Worm (Caenorhabditis elegans): ENCODE data around the gene ZK899.6.
A peak's percentile ranks its signal among the peaks of the same experiment; 100 is the strongest.

ZK899.6 gene

ce11 chrX:9443871-9444270 lies 19.3 kb upstream of the ZK899.6 start:
- TF ChIP-seq ceh-16 (tag; optimal IDR thresholded peaks at IDR 0.05) (no peak), alr-1 (tag; optimal IDR thresholded peaks at IDR 0.05) (no peak), elt-1 (tag; optimal IDR thresholded peaks at IDR 0.05) (no peak), unc-39 (tag; optimal IDR thresholded peaks at IDR 0.05) (no peak)

- TF ChIP-seq fos-1 (tag; optimal IDR thresholded peaks at IDR 0.05), result peak; percentile 96
- no peak for TF ChIP-seq ZK546.5 (tag; optimal IDR thresholded peaks at IDR 0.05)
- TF ChIP-seq nhr-25 (tag; optimal IDR thresholded peaks at IDR 0.05), result peak; percentile 6
- TF ChIP-seq lsy-2 (tag; optimal IDR thresholded peaks at IDR 0.05), result no peak
- no peak for TF ChIP-seq unc-39 (tag; optimal IDR thresholded peaks at IDR 0.05)
- TF ChIP-seq zag-1 (tag; optimal IDR thresholded peaks at IDR 0.05), result no peak
- no peak for TF ChIP-seq ztf-4 (tag; optimal IDR thresholded peaks at IDR 0.05)
Observed at ce11 chrX:9446177-9446694, 16.9 kb upstream of the ZK899.6 start, which contains the start of gene ZK899.1. Gene ZK899.1 (plus strand): TSS chrX:9446644.

ce11 chrX:9449330-9449729 lies 13.8 kb upstream of the ZK899.6 start, which contains the start of gene ZK899.7:
Gene ZK899.7 (minus strand): TSS chrX:9449430.
- TF ChIP-seq nhr-237 (tag; optimal IDR thresholded peaks at IDR 0.05) (no peak), zag-1 (tag; optimal IDR thresholded peaks at IDR 0.05) (no peak), crh-2 (tag; optimal IDR thresholded peaks at IDR 0.05) (no peak), unc-62 (GFP tag; optimal IDR thresholded peaks at IDR 0.05) (no peak), elt-3 (tag; optimal IDR thresholded peaks at IDR 0.05) (no peak), snpc-4 (tag; optimal IDR thresholded peaks at IDR 0.05) (no peak), nhr-23 (tag; optimal IDR thresholded peaks at IDR 0.05) (no peak), alr-1 (tag; optimal IDR thresholded peaks at IDR 0.05) (no peak), lsy-2 (tag; optimal IDR thresholded peaks at IDR 0.05) (no peak), nhr-77 (tag; optimal IDR thresholded peaks at IDR 0.05) (no peak), aly-2 (tag; optimal IDR thresholded peaks at IDR 0.05) (no peak), fos-1 (tag; optimal IDR thresholded peaks at IDR 0.05) (no peak), Y55F3AM.14 (GFP tag; optimal IDR thresholded peaks at IDR 0.05) (no peak), ztf-1 (GFP tag; conservative IDR thresholded peaks at IDR 0.05) (no peak), skn-1 (tag; optimal IDR thresholded peaks at IDR 0.05) (no peak), mdl-1 (tag; optimal IDR thresholded peaks at IDR 0.05) (no peak), unc-55 (GFP tag; optimal IDR thresholded peaks at IDR 0.05) (no peak)

DNA sequence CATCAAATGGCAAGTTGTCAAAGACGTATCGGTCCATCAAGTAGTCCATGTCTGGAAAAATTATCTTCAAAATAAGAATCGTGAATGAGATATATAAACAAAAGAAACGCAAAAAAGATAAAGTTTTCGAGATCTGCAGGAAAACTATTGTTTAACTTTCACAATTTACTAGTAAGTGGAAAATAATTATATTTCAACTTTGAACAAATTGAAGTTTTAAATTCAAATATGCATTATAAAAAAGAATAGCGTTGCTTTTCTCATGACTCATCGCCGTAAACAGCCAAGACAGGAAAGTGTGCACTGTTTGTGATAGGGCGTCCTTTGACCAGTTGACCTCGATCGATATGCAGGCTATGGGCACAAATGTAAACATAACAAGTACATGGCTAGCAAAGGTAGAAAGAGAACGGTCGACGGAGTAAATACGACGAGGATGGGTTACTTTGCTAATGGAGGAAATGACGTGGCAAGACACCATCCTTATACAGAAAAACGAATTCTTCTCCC lies 11.1 kb upstream of the ZK899.6 start, which contains the start of gene ZK899.2:
Gene ZK899.2, minus strand, starts transcription at position 51 of the 510 bp plus-strand sequence.
- TF ChIP-seq sem-4 (tag; optimal IDR thresholded peaks at IDR 0.05) (no peak), alr-1 (tag; optimal IDR thresholded peaks at IDR 0.05) (no peak), ama-1 (optimal IDR thresholded peaks at IDR 0.05) (no peak), nhr-77 (tag; optimal IDR thresholded peaks at IDR 0.05) (no peak), nhr-10 (tag; optimal IDR thresholded peaks at IDR 0.05) (no peak), skn-1 (tag; optimal IDR thresholded peaks at IDR 0.05) (no peak), snpc-4 (tag; optimal IDR thresholded peaks at IDR 0.05) (no peak), F13H6.1 (tag; optimal IDR thresholded peaks at IDR 0.05) (no peak), nhr-11 (tag; optimal IDR thresholded peaks at IDR 0.05) (no peak), C34F6.9 (tag; optimal IDR thresholded peaks at IDR 0.05) (no peak), nhr-21 (tag; optimal IDR thresholded peaks at IDR 0.05) (no peak), nhr-6 (tag; optimal IDR thresholded peaks at IDR 0.05) (no peak), fos-1 (tag; optimal IDR thresholded peaks at IDR 0.05) (no peak), lin-11 (tag; optimal IDR thresholded peaks at IDR 0.05) (no peak), R02D3.7 (tag; optimal IDR thresholded peaks at IDR 0.05) (no peak), lin-13 (GFP tag; optimal IDR thresholded peaks at IDR 0.05) (no peak), ZK546.5 (tag; optimal IDR thresholded peaks at IDR 0.05) (no peak)

ce11 chrX:9452483-9453198 lies 10.5 kb upstream of the ZK899.6 start, which contains the start of gene ZK899.3:
Gene ZK899.3 (plus strand): TSS chrX:9453148.
- TF ChIP-seq sem-4 (tag; optimal IDR thresholded peaks at IDR 0.05) (no peak), nhr-23 (tag; optimal IDR thresholded peaks at IDR 0.05) (no peak), lin-39 (tag; optimal IDR thresholded peaks at IDR 0.05) (no peak), nhr-11 (tag; optimal IDR thresholded peaks at IDR 0.05) (no peak), nhr-237 (tag; optimal IDR thresholded peaks at IDR 0.05) (no peak), fos-1 (tag; optimal IDR thresholded peaks at IDR 0.05) (peak; percentile 57)

All from whole organism, L2 larva.